Worm (Caenorhabditis elegans): ENCODE measurements around the gene F40F11.3.

DNA sequence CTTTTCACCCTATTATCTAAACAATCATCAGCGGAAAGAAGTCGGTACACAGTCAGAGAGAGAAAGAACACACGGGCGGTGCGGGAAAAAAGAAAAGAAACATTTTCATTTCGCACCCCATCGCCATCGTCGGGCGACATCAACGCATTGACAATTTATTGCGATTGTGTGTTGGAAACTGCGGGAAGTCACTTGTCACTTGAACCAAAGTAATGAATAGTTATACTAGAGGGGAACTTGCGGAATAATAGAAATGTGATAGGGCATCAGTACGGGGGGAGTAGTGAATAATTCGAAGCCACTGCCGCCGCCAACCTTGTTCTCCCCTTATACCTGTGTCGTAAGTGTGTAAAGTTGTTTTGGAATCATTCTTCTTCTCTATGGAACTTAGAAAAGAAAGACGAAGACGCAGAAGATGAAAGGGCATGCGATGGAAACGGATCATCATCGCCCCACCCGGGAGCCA, 22.4 kb downstream of the F40F11.3 start:
- TF ChIP-seq unc-62 (GFP tag; optimal IDR thresholded peaks at IDR 0.05) (peak; percentile 33), ztf-11 (tag; optimal IDR thresholded peaks at IDR 0.05) (no peak)
